Worm (Caenorhabditis elegans): ENCODE measurements around the gene F14F9.4.

Gene F14F9.4

ce11 chrV:5119109-5119508 is 13.4 kb upstream of the F14F9.4 start, which contains the start of gene C04F5.9:
Gene C04F5.9 (minus strand): TSS chrV:5119209.
- no peak for TF ChIP-seq sem-4 (tag; optimal IDR thresholded peaks at IDR 0.05)
- TF ChIP-seq aly-2 (tag; optimal IDR thresholded peaks at IDR 0.05): no peak
- TF ChIP-seq lsy-2 (tag; optimal IDR thresholded peaks at IDR 0.05): no peak

- TF ChIP-seq ama-1 (optimal IDR thresholded peaks at IDR 0.05): no peak
- no peak for TF ChIP-seq Y55F3AM.14 (GFP tag; optimal IDR thresholded peaks at IDR 0.05)
- peak; percentile 80 for TF ChIP-seq fos-1 (tag; optimal IDR thresholded peaks at IDR 0.05)
- no peak for TF ChIP-seq ztf-4 (tag; optimal IDR thresholded peaks at IDR 0.05)
- TF ChIP-seq ztf-1 (GFP tag; conservative IDR thresholded peaks at IDR 0.05): no peak
- no peak for TF ChIP-seq ceh-82 (tag; optimal IDR thresholded peaks at IDR 0.05)
Measured at ce11 chrV:5119679-5120078, 12.9 kb upstream of the F14F9.4 start, which contains the start of gene sid-1. Gene sid-1 (plus strand): TSS chrV:5119970.

ce11 chrV:5126793-5127192 is 5.7 kb upstream of the F14F9.4 start, which contains the start of gene F14F9.5:
Gene F14F9.5 (plus strand): TSS chrV:5127093.
- TF ChIP-seq elt-1 (tag; optimal IDR thresholded peaks at IDR 0.05): no peak
- TF ChIP-seq ztf-1 (GFP tag; conservative IDR thresholded peaks at IDR 0.05): no peak
- TF ChIP-seq zag-1 (tag; optimal IDR thresholded peaks at IDR 0.05): no peak
- no peak for TF ChIP-seq Y55F3AM.14 (GFP tag; optimal IDR thresholded peaks at IDR 0.05)
- no peak for TF ChIP-seq nhr-77 (tag; optimal IDR thresholded peaks at IDR 0.05)
- TF ChIP-seq nhr-11 (tag; optimal IDR thresholded peaks at IDR 0.05): no peak
- TF ChIP-seq alr-1 (tag; optimal IDR thresholded peaks at IDR 0.05): no peak

- TF ChIP-seq lin-13 (GFP tag; optimal IDR thresholded peaks at IDR 0.05) (no peak), unc-62 (GFP tag; optimal IDR thresholded peaks at IDR 0.05) (no peak), lsy-2 (tag; optimal IDR thresholded peaks at IDR 0.05) (no peak), Y55F3AM.14 (GFP tag; optimal IDR thresholded peaks at IDR 0.05) (no peak), peb-1 (tag; optimal IDR thresholded peaks at IDR 0.05) (no peak), nhr-12 (tag; optimal IDR thresholded peaks at IDR 0.05) (no peak), nhr-23 (tag; optimal IDR thresholded peaks at IDR 0.05) (no peak), ama-1 (optimal IDR thresholded peaks at IDR 0.05) (no peak), mdl-1 (tag; optimal IDR thresholded peaks at IDR 0.05) (no peak), nhr-25 (tag; optimal IDR thresholded peaks at IDR 0.05) (no peak), nhr-129 (tag; optimal IDR thresholded peaks at IDR 0.05) (no peak)
Measured at ce11 chrV:5130018-5130417, 2.5 kb upstream of the F14F9.4 start, which contains the start of gene F14F9.8. Gene F14F9.8 (plus strand): TSS chrV:5130318.

ce11 chrV:5131380-5131779 is 1.2 kb upstream of the F14F9.4 start:
- peak; percentile 100 for TF ChIP-seq nhr-129 (tag; optimal IDR thresholded peaks at IDR 0.05)
- TF ChIP-seq lin-13 (GFP tag; optimal IDR thresholded peaks at IDR 0.05): no peak
- peak; percentile 52 for TF ChIP-seq skn-1 (tag; optimal IDR thresholded peaks at IDR 0.05)
- TF ChIP-seq snpc-4 (tag; optimal IDR thresholded peaks at IDR 0.05): peak; percentile 18
- TF ChIP-seq dmd-4 (tag; optimal IDR thresholded peaks at IDR 0.05): no peak
- no peak for TF ChIP-seq ztf-11 (tag; optimal IDR thresholded peaks at IDR 0.05)
- TF ChIP-seq fos-1 (tag; optimal IDR thresholded peaks at IDR 0.05): peak; percentile 68
- no peak for TF ChIP-seq sem-4 (tag; optimal IDR thresholded peaks at IDR 0.05)
- no peak for TF ChIP-seq nhr-237 (tag; optimal IDR thresholded peaks at IDR 0.05)
- peak; percentile 61 for TF ChIP-seq C34F6.9 (tag; optimal IDR thresholded peaks at IDR 0.05)
- no peak for TF ChIP-seq nhr-6 (tag; optimal IDR thresholded peaks at IDR 0.05)
- TF ChIP-seq unc-55 (GFP tag; optimal IDR thresholded peaks at IDR 0.05): peak; percentile 83
- TF ChIP-seq lsy-2 (tag; optimal IDR thresholded peaks at IDR 0.05): peak in 1 of 2 experiments; percentile 23
- TF ChIP-seq nhr-12 (tag; optimal IDR thresholded peaks at IDR 0.05): no peak
- no peak for TF ChIP-seq R02D3.7 (tag; optimal IDR thresholded peaks at IDR 0.05)

- TF ChIP-seq nhr-11 (tag; optimal IDR thresholded peaks at IDR 0.05): no peak
Measured at ce11 chrV:5137919-5138318, 5.4 kb downstream of the F14F9.4 start, which contains the start of gene F14F9.3. Gene F14F9.3 (plus strand): TSS chrV:5138219.

ce11 chrV:5143785-5144184 is 11.2 kb downstream of the F14F9.4 start, which contains the start of gene srh-129:
Gene srh-129 (minus strand): TSS chrV:5143885.
- no peak for TF ChIP-seq ztf-1 (GFP tag; conservative IDR thresholded peaks at IDR 0.05)
